Fruit fly (Drosophila melanogaster) whole organism, embryonic: ENCODE data around the gene bnl.

Source experiments
- Atf-2 ChIP-seq: fragments of 200-800 bp; sonication (Bioruptor generic); optimal IDR thresholded peaks from 2 replicates; lab custom pipeline; 2016; ENCODE audit warnings: missing biosample characterization, missing genetic modification characterization
- Bdp1 ChIP-seq: fragments of 200-800 bp; sonication (Bioruptor generic); optimal IDR thresholded peaks from 3 replicates; lab custom pipeline; 2016; ENCODE audit warnings: missing biosample characterization, missing genetic modification characterization
- Bgb ChIP-seq: fragments of 200-800 bp; sonication (Bioruptor generic); IDR thresholded peaks from 2 replicates; pipeline ENCODE4 v1.3.6; 2022; ENCODE audit warnings: missing biosample characterization, missing genetic modification characterization; ENCODE audit not compliant: partially characterized antibody
- Bteb2 ChIP-seq: fragments of 200-800 bp; sonication (Bioruptor generic); optimal IDR thresholded peaks from 2 replicates; lab custom pipeline; 2016; ENCODE audit warnings: missing biosample characterization, missing genetic modification characterization
- CG12071 ChIP-seq: fragments of 200-800 bp; sonication (Bioruptor generic); optimal IDR thresholded peaks from 3 replicates; lab custom pipeline; 2018; ENCODE audit warnings: missing biosample characterization, mild to moderate bottlenecking, missing genetic modification characterization
- CG1233 ChIP-seq: fragments of 200-800 bp; sonication (Bioruptor generic); optimal IDR thresholded peaks from 4 replicates; lab custom pipeline; 2018; ENCODE audit warnings: missing biosample characterization, mild to moderate bottlenecking, missing genetic modification characterization
- CG15073 ChIP-seq: fragments of 200-800 bp; sonication (Bioruptor generic); optimal IDR thresholded peaks from 2 replicates; lab custom pipeline; 2016; ENCODE audit warnings: missing biosample characterization, missing genetic modification characterization
- CG15269 ChIP-seq: fragments of 200-800 bp; sonication (Bioruptor generic); optimal IDR thresholded peaks from 2 replicates; lab custom pipeline; 2018; ENCODE audit warnings: missing biosample characterization, mild to moderate bottlenecking, missing genetic modification characterization, moderate library complexity
- CG15601 ChIP-seq: fragments of 200-800 bp; sonication (Bioruptor generic); optimal IDR thresholded peaks from 3 replicates; lab custom pipeline; 2019; ENCODE audit warnings: missing biosample characterization, mild to moderate bottlenecking, missing genetic modification characterization, moderate library complexity
- CG15696 ChIP-seq: fragments of 200-800 bp; sonication (Bioruptor generic); optimal IDR thresholded peaks from 2 replicates; lab custom pipeline; 2019; ENCODE audit warnings: missing biosample characterization, mild to moderate bottlenecking, missing genetic modification characterization, moderate library complexity
- CG17829 ChIP-seq: fragments of 200-800 bp; optimal IDR thresholded peaks from 2 replicates; lab custom pipeline; 2019; ENCODE audit warnings: missing biosample characterization, mild to moderate bottlenecking, missing genetic modification characterization, moderate library complexity
- CG17912 ChIP-seq: fragments of 200-800 bp; sonication (Bioruptor generic); optimal IDR thresholded peaks from 2 replicates; lab custom pipeline; 2018; ENCODE audit warnings: missing biosample characterization, mild to moderate bottlenecking, missing genetic modification characterization
- CG18476 ChIP-seq: fragments of 200-800 bp; sonication (Bioruptor generic); optimal IDR thresholded peaks from 2 replicates; lab custom pipeline; 2016; ENCODE audit warnings: missing biosample characterization, mild to moderate bottlenecking, missing genetic modification characterization
- CG32772 ChIP-seq: fragments of 200-800 bp; sonication (Bioruptor generic); IDR thresholded peaks from 2 replicates; pipeline ENCODE4 v1.3.6; 2022; ENCODE audit warnings: missing biosample characterization, missing genetic modification characterization
- CG33557 ChIP-seq: fragments of 200-800 bp; sonication (Bioruptor generic); optimal IDR thresholded peaks from 2 replicates; lab custom pipeline; 2019; ENCODE audit warnings: missing biosample characterization, mild to moderate bottlenecking, missing genetic modification characterization, moderate library complexity
- CG3995 ChIP-seq: fragments of 200-800 bp; sonication (Bioruptor generic); optimal IDR thresholded peaks from 3 replicates; lab custom pipeline; 2016; ENCODE audit warnings: missing biosample characterization, missing genetic modification characterization
- CG4360 ChIP-seq: fragments of 200-800 bp; sonication (Bioruptor generic); IDR thresholded peaks from 2 replicates; pipeline ENCODE4 v1.3.6; 2022; ENCODE audit warnings: missing biosample characterization, missing genetic modification characterization
- CG4424 ChIP-seq: fragments of 200-800 bp; sonication (Bioruptor generic); optimal IDR thresholded peaks from 3 replicates; lab custom pipeline; 2016; ENCODE audit warnings: missing biosample characterization, missing genetic modification characterization
- CG7987 ChIP-seq: fragments of 200-800 bp; sonication (Bioruptor generic); optimal IDR thresholded peaks from 2 replicates; lab custom pipeline; 2018; ENCODE audit warnings: missing biosample characterization, mild to moderate bottlenecking, missing genetic modification characterization, moderate library complexity
- CG8478 ChIP-seq: fragments of >200 bp; optimal IDR thresholded peaks from 2 replicates; lab custom pipeline; 2018
- CG9215 ChIP-seq: fragments of 200-800 bp; sonication (Bioruptor generic); IDR thresholded peaks from 2 replicates; pipeline ENCODE4 v1.3.6; 2022; ENCODE audit warnings: missing biosample characterization, missing genetic modification characterization
- CG9437 ChIP-seq: fragments of 200-800 bp; sonication (Bioruptor generic); optimal IDR thresholded peaks from 2 replicates; lab custom pipeline; 2018; ENCODE audit warnings: missing biosample characterization, mild to moderate bottlenecking, missing genetic modification characterization
- HLH4C ChIP-seq: fragments of 200-800 bp; sonication (Bioruptor generic); IDR thresholded peaks from 3 replicates; pipeline ENCODE4 v1.3.6; 2022; ENCODE audit warnings: missing biosample characterization, missing genetic modification characterization; ENCODE audit not compliant: partially characterized antibody
- MTF-1 ChIP-seq: fragments of 200-800 bp; sonication (Bioruptor generic); optimal IDR thresholded peaks from 2 replicates; lab custom pipeline; 2018; ENCODE audit warnings: missing biosample characterization, mild to moderate bottlenecking, missing genetic modification characterization, borderline replicate concordance
- Poxn ChIP-seq: fragments of 200-800 bp; sonication (Bioruptor generic); IDR thresholded peaks from 2 replicates; pipeline ENCODE4 v1.3.6; 2022; ENCODE audit warnings: missing biosample characterization, missing genetic modification characterization
- Sry-δ ChIP-seq: fragments of 200-800 bp; sonication (Bioruptor generic); optimal IDR thresholded peaks from 2 replicates; lab custom pipeline; 2016; ENCODE audit warnings: missing biosample characterization, missing genetic modification characterization
- ash1 ChIP-seq: fragments of 200-800 bp; sonication (Bioruptor generic); optimal IDR thresholded peaks from 2 replicates; lab custom pipeline; 2018; ENCODE audit warnings: missing biosample characterization, mild to moderate bottlenecking, missing genetic modification characterization
- caup ChIP-seq: fragments of 200-800 bp; sonication (Bioruptor generic); optimal IDR thresholded peaks from 3 replicates; lab custom pipeline; 2017; ENCODE audit warnings: missing biosample characterization, mild to moderate bottlenecking, missing genetic modification characterization, moderate library complexity; ENCODE audit not compliant: severe bottlenecking
- cg ChIP-seq: fragments of 200-800 bp; sonication (Bioruptor generic); optimal IDR thresholded peaks from 3 replicates; lab custom pipeline; 2019; ENCODE audit warnings: missing biosample characterization, mild to moderate bottlenecking, missing genetic modification characterization, moderate library complexity
- chif ChIP-seq, 2 experiments: fragments of 200-800 bp; sonication (Bioruptor generic); optimal IDR thresholded peaks; 3 replicates each; lab custom pipeline; 2016; ENCODE audit warnings: missing biosample characterization in 2 of 2, missing genetic modification characterization in 2 of 2
- corto ChIP-seq: fragments of 200-800 bp; sonication (Bioruptor generic); optimal IDR thresholded peaks from 2 replicates; lab custom pipeline; 2016; ENCODE audit warnings: missing biosample characterization, mild to moderate bottlenecking, missing genetic modification characterization, moderate library complexity
- dan ChIP-seq: fragments of 200-800 bp; sonication (Bioruptor generic); IDR thresholded peaks from 2 replicates; pipeline ENCODE4 v1.3.6; 2022; ENCODE audit warnings: missing biosample characterization, missing genetic modification characterization
- dm ChIP-seq: fragments of 200-800 bp; sonication (Bioruptor generic); optimal IDR thresholded peaks from 3 replicates; lab custom pipeline; 2016; ENCODE audit warnings: missing biosample characterization, missing genetic modification characterization
- eve ChIP-seq, 2 experiments: fragments of >200 bp; optimal IDR thresholded peaks; 2 replicates each; lab custom pipeline; 2017; ENCODE audit warnings: missing biosample characterization in 2 of 2, missing genetic modification characterization in 2 of 2
- grau ChIP-seq: fragments of 200-800 bp; optimal IDR thresholded peaks from 3 replicates; lab custom pipeline; 2019; ENCODE audit warnings: missing biosample characterization, mild to moderate bottlenecking, missing genetic modification characterization, moderate library complexity
- gsb-n ChIP-seq: fragments of 200-800 bp; sonication (Bioruptor generic); optimal IDR thresholded peaks from 3 replicates; lab custom pipeline; 2018; ENCODE audit warnings: missing biosample characterization, mild to moderate bottlenecking, missing genetic modification characterization
- knrl ChIP-seq: fragments of 200-800 bp; sonication (Bioruptor generic); IDR thresholded peaks from 3 replicates; pipeline ENCODE4 v1.3.6; 2022; ENCODE audit warnings: missing biosample characterization, missing genetic modification characterization; ENCODE audit not compliant: partially characterized antibody
- lbe ChIP-seq: fragments of 200-800 bp; sonication (Bioruptor generic); optimal IDR thresholded peaks from 2 replicates; lab custom pipeline; 2016; ENCODE audit warnings: missing biosample characterization, mild to moderate bottlenecking, missing genetic modification characterization
- lola ChIP-seq, 3 experiments: fragments of >200 bp in 2 of 3; fragments of 200-800 bp in 1 of 3; sonication (Bioruptor generic) in 1 of 3; optimal IDR thresholded peaks; 2 replicates each; lab custom pipeline; 2017 to 2019; ENCODE audit warnings: missing biosample characterization in 3 of 3, missing genetic modification characterization in 3 of 3, mild to moderate bottlenecking in 1 of 3, moderate library complexity in 1 of 3
- otp ChIP-seq: fragments of 200-800 bp; sonication (Bioruptor generic); IDR thresholded peaks from 3 replicates; pipeline ENCODE4, ENCODE4 v1.3.6; 2022; ENCODE audit warnings: missing biosample characterization, missing genetic modification characterization
- prd ChIP-seq, 3 experiments: fragments of >200 bp in 2 of 3; fragments of 200-800 bp in 1 of 3; sonication (Bioruptor generic) in 1 of 3; optimal IDR thresholded peaks in 2 of 3; IDR thresholded peaks in 1 of 3; 2 replicates in 2 of 3; 3 replicates in 1 of 3; pipeline versions ENCODE4 v1.3.6 to Lab custom; 2017 to 2022; ENCODE audit warnings: missing biosample characterization in 1 of 3, missing genetic modification characterization in 1 of 3
- rib ChIP-seq: fragments of 200-800 bp; sonication (Bioruptor generic); IDR thresholded peaks from 2 replicates; pipeline ENCODE4 v1.3.6; 2022; ENCODE audit warnings: missing biosample characterization, missing genetic modification characterization
- sima ChIP-seq: fragments of 200-800 bp; sonication (Bioruptor generic); optimal IDR thresholded peaks from 2 replicates; lab custom pipeline; 2016; ENCODE audit warnings: missing biosample characterization, missing genetic modification characterization
- sna ChIP-seq: fragments of 200-800 bp; sonication (Bioruptor generic); IDR thresholded peaks from 2 replicates; pipeline ENCODE4 v1.3.6; 2022; ENCODE audit warnings: missing biosample characterization, missing genetic modification characterization; ENCODE audit not compliant: partially characterized antibody
- unpg ChIP-seq: fragments of 200-800 bp; sonication (Bioruptor generic); optimal IDR thresholded peaks from 3 replicates; lab custom pipeline; 2018; ENCODE audit warnings: missing biosample characterization, mild to moderate bottlenecking, missing genetic modification characterization, moderate library complexity
- usp ChIP-seq: fragments of >200 bp; optimal IDR thresholded peaks from 2 replicates; lab custom pipeline; 2017; ENCODE audit warnings: missing biosample characterization, missing genetic modification characterization
- z ChIP-seq: fragments of 200-800 bp; sonication (Bioruptor generic); IDR thresholded peaks from 3 replicates; pipeline ENCODE4 v1.3.6; 2022; ENCODE audit warnings: missing biosample characterization, missing genetic modification characterization
- zf30C ChIP-seq: fragments of 200-800 bp; sonication (Bioruptor generic); optimal IDR thresholded peaks from 3 replicates; lab custom pipeline; 2018; ENCODE audit warnings: missing biosample characterization, mild to moderate bottlenecking, missing genetic modification characterization

The bnl gene

dm6 chr3R:19846870-19847590, 10.4 kb upstream of the bnl start, which contains the start of gene MICU3 (continued):
- TF ChIP-seq chif (GFP tag; optimal IDR thresholded peaks at IDR 0.05; lab: Kevin White, UChicago), result peak; percentile 35 to 59
- peak; percentile 60 for TF ChIP-seq CG18476 (GFP tag; lab: Kevin White, UChicago)
- peak; percentile 33 for TF ChIP-seq CG17829 (tag; lab: Kevin White, UChicago)
- TF ChIP-seq Bgb (GFP tag; lab: Robert Waterston, UW), result peak; percentile 76
- TF ChIP-seq CG15696 (tag; lab: Kevin White, UChicago), result peak; percentile 63
- TF ChIP-seq zf30C (GFP tag; lab: Kevin White, UChicago), result no peak
- TF ChIP-seq CG15073 (GFP tag; lab: Kevin White, UChicago), result no peak
- TF ChIP-seq otp, result 0 out of 3 replicates have a peak, but pooled peaks have one; percentile 49
- TF ChIP-seq CG7987 (GFP tag; lab: Kevin White, UChicago), result peak; percentile 16
- TF ChIP-seq sna, result peak; percentile 59
- peak; percentile 80 for TF ChIP-seq knrl
- peak; percentile 65 for TF ChIP-seq Bdp1 (GFP tag; lab: Kevin White, UChicago)
- peak; percentile 6 for TF ChIP-seq gsb-n (tag; lab: Kevin White, UChicago)
- TF ChIP-seq lola (GFP tag; optimal IDR thresholded peaks at IDR 0.05; lab: Kevin White, UChicago), result peak in 1 of 3 experiments; percentile 59
- TF ChIP-seq caup (GFP tag; lab: Kevin White, UChicago), result peak; percentile 50
- no peak for TF ChIP-seq ash1 (GFP tag; lab: Kevin White, UChicago)
- peak; percentile 59; the same call in 1 of the 2 replicates for TF ChIP-seq CG32772
- TF ChIP-seq unpg (GFP tag; lab: Kevin White, UChicago), result peak; percentile 49
- no peak for TF ChIP-seq CG17912 (GFP tag; lab: Kevin White, UChicago)
- TF ChIP-seq CG3995 (GFP tag; lab: Kevin White, UChicago), result peak; percentile 87
- TF ChIP-seq z (GFP tag; lab: Robert Waterston, UW), result no peak
- peak; percentile 67 for TF ChIP-seq CG4424 (GFP tag; lab: Kevin White, UChicago)
- peak; percentile 15 for TF ChIP-seq Bteb2
- TF ChIP-seq Atf-2 (GFP tag; lab: Kevin White, UChicago), result peak; percentile 42
- TF ChIP-seq Poxn (GFP tag; lab: Robert Waterston, UW), result no peak
- TF ChIP-seq lbe (GFP tag; lab: Kevin White, UChicago), result no peak
- TF ChIP-seq CG9437 (GFP tag; lab: Kevin White, UChicago), result peak; percentile 100
- TF ChIP-seq sima (GFP tag; lab: Kevin White, UChicago), result no peak
- peak; percentile 58 for TF ChIP-seq HLH4C (GFP tag; lab: Robert Waterston, UW)
- no peak for TF ChIP-seq prd (optimal IDR thresholded peaks at IDR 0.05; lab: Kevin White, UChicago)
- peak; percentile 75; the same call in 2 of the 3 replicates for TF ChIP-seq prd (GFP tag; IDR thresholded peaks at IDR 0.05; lab: Robert Waterston, UW)
- TF ChIP-seq CG1233 (GFP tag; lab: Kevin White, UChicago), result peak; percentile 26
- no peak for TF ChIP-seq CG12071 (GFP tag; lab: Kevin White, UChicago)
- TF ChIP-seq CG9215, result peak; percentile 68; the same call in 1 of the 2 replicates
- TF ChIP-seq rib (GFP tag; lab: Robert Waterston, UW), result 0 out of 2 replicates have a peak, but pooled peaks have one; percentile 13
- TF ChIP-seq dan, result no peak
- no peak for TF ChIP-seq cg (GFP tag; lab: Kevin White, UChicago)
- TF ChIP-seq usp (GFP tag; lab: Kevin White, UChicago), result no peak
- no peak for TF ChIP-seq corto (GFP tag; lab: Kevin White, UChicago)
- peak; percentile 49 for TF ChIP-seq Sry-δ (GFP tag; lab: Kevin White, UChicago)
- no peak for TF ChIP-seq MTF-1 (GFP tag; lab: Kevin White, UChicago)
- peak; percentile 19 for TF ChIP-seq CG33557
- TF ChIP-seq CG15601 (tag; lab: Kevin White, UChicago), result peak; percentile 61
- peak in 1 of 2 experiments; percentile 87 for TF ChIP-seq eve (GFP tag; optimal IDR thresholded peaks at IDR 0.05; lab: Kevin White, UChicago)
- TF ChIP-seq dm (GFP tag; lab: Kevin White, UChicago), result no peak
- no peak for TF ChIP-seq CG4360 (GFP tag; lab: Robert Waterston, UW)
- no peak for TF ChIP-seq CG8478 (lab: Kevin White, UChicago)
- peak; percentile 60 for TF ChIP-seq CG15269
- peak; percentile 22 for TF ChIP-seq grau (tag; lab: Kevin White, UChicago)
